Worm (Caenorhabditis elegans): ENCODE data around the gene F43E2.6.

Gene F43E2.6

ce11 chrII:7368761-7369160 is at the start of gene F43E2.6:
Gene F43E2.6 (minus strand): TSS chrII:7368861.
- TF ChIP-seq hmg-4 (GFP tag; optimal IDR thresholded peaks at IDR 0.05) (no peak), hnd-1 (tag; optimal IDR thresholded peaks at IDR 0.05) (no peak), pes-1 (GFP tag; IDR thresholded peaks at IDR 0.05) (no peak), aly-1 (tag; optimal IDR thresholded peaks at IDR 0.05) (no peak)

- TF ChIP-seq tbx-11 (GFP tag; IDR thresholded peaks at IDR 0.05) (no peak), sea-1 (GFP tag; conservative IDR thresholded peaks at IDR 0.05) (no peak), tbx-37 (GFP tag; conservative IDR thresholded peaks at IDR 0.05) (no peak), hmbx-1 (tag; optimal IDR thresholded peaks at IDR 0.05) (no peak), B0310.2 (tag; optimal IDR thresholded peaks at IDR 0.05) (no peak), aly-1 (tag; optimal IDR thresholded peaks at IDR 0.05) (no peak)
These were observed 45.1 kb upstream of the F43E2.6 start for ce11 chrII:7413764-7414163.

- TF ChIP-seq pes-1 (GFP tag; IDR thresholded peaks at IDR 0.05): no peak
- TF ChIP-seq tbx-11 (GFP tag; IDR thresholded peaks at IDR 0.05): no peak
- no peak for TF ChIP-seq sea-1 (GFP tag; conservative IDR thresholded peaks at IDR 0.05)
- TF ChIP-seq aly-1 (tag; optimal IDR thresholded peaks at IDR 0.05): no peak
- TF ChIP-seq tbx-37 (GFP tag; conservative IDR thresholded peaks at IDR 0.05): no peak
- no peak for TF ChIP-seq ceh-13 (GFP tag; optimal IDR thresholded peaks at IDR 0.05)
- no peak for TF ChIP-seq hnd-1 (tag; optimal IDR thresholded peaks at IDR 0.05)
- TF ChIP-seq F13C5.2 (tag; optimal IDR thresholded peaks at IDR 0.05): no peak
- no peak for TF ChIP-seq scrt-1 (GFP tag; IDR thresholded peaks at IDR 0.05)
- no peak for TF ChIP-seq ets-7 (tag; optimal IDR thresholded peaks at IDR 0.05)
- no peak for TF ChIP-seq hmbx-1 (tag; optimal IDR thresholded peaks at IDR 0.05)
- TF ChIP-seq B0310.2 (tag; optimal IDR thresholded peaks at IDR 0.05): no peak
- TF ChIP-seq flt-1 (GFP tag; IDR thresholded peaks at IDR 0.05): no peak
- TF ChIP-seq ama-1 (optimal IDR thresholded peaks at IDR 0.05): no peak
- no peak for TF ChIP-seq tra-4 (tag; optimal IDR thresholded peaks at IDR 0.05)
These were observed 44.6 kb upstream of the F43E2.6 start for ce11 chrII:7413275-7413674.

- TF ChIP-seq scrt-1 (GFP tag; IDR thresholded peaks at IDR 0.05) (no peak), ceh-36 (tag; optimal IDR thresholded peaks at IDR 0.05) (no peak), flt-1 (GFP tag; IDR thresholded peaks at IDR 0.05) (no peak), hmbx-1 (tag; optimal IDR thresholded peaks at IDR 0.05) (no peak), tbx-37 (GFP tag; conservative IDR thresholded peaks at IDR 0.05) (no peak), aly-1 (tag; optimal IDR thresholded peaks at IDR 0.05) (no peak), ama-1 (optimal IDR thresholded peaks at IDR 0.05) (no peak), hmg-4 (GFP tag; optimal IDR thresholded peaks at IDR 0.05) (no peak), hnd-1 (tag; optimal IDR thresholded peaks at IDR 0.05) (no peak), ets-7 (tag; optimal IDR thresholded peaks at IDR 0.05) (no peak), B0310.2 (tag; optimal IDR thresholded peaks at IDR 0.05) (no peak), tra-4 (tag; optimal IDR thresholded peaks at IDR 0.05) (no peak), F13C5.2 (tag; optimal IDR thresholded peaks at IDR 0.05) (no peak), ceh-13 (GFP tag; optimal IDR thresholded peaks at IDR 0.05) (no peak), tbx-11 (GFP tag; IDR thresholded peaks at IDR 0.05) (no peak), sea-1 (GFP tag; conservative IDR thresholded peaks at IDR 0.05) (no peak), pes-1 (GFP tag; IDR thresholded peaks at IDR 0.05) (no peak)
These were observed 43.3 kb upstream of the F43E2.6 start, which contains the start of gene K02A2.5 for ce11 chrII:7411930-7412329. Gene K02A2.5 (minus strand): TSS chrII:7412030.

ce11 chrII:7408192-7408591 is 39.5 kb upstream of the F43E2.6 start, which contains the start of gene srd-55:
Gene srd-55 (plus strand): TSS chrII:7408492.
- TF ChIP-seq hmbx-1 (tag; optimal IDR thresholded peaks at IDR 0.05) (no peak), pes-1 (GFP tag; IDR thresholded peaks at IDR 0.05) (no peak), ama-1 (optimal IDR thresholded peaks at IDR 0.05) (no peak), ceh-36 (tag; optimal IDR thresholded peaks at IDR 0.05) (no peak), tbx-11 (GFP tag; IDR thresholded peaks at IDR 0.05) (no peak), sea-1 (GFP tag; conservative IDR thresholded peaks at IDR 0.05) (no peak), tbx-37 (GFP tag; conservative IDR thresholded peaks at IDR 0.05) (no peak), flt-1 (GFP tag; IDR thresholded peaks at IDR 0.05) (no peak), hmg-4 (GFP tag; optimal IDR thresholded peaks at IDR 0.05) (no peak), hnd-1 (tag; optimal IDR thresholded peaks at IDR 0.05) (no peak), ets-7 (tag; optimal IDR thresholded peaks at IDR 0.05) (no peak), ceh-13 (GFP tag; optimal IDR thresholded peaks at IDR 0.05) (no peak)

ce11 chrII:7406438-7406837 is 37.8 kb upstream of the F43E2.6 start:
- TF ChIP-seq hnd-1 (tag; optimal IDR thresholded peaks at IDR 0.05): no peak
- TF ChIP-seq scrt-1 (GFP tag; IDR thresholded peaks at IDR 0.05): no peak
- no peak for TF ChIP-seq flt-1 (GFP tag; IDR thresholded peaks at IDR 0.05)
- TF ChIP-seq ets-7 (tag; optimal IDR thresholded peaks at IDR 0.05): no peak
- no peak for TF ChIP-seq ama-1 (optimal IDR thresholded peaks at IDR 0.05)
- no peak for TF ChIP-seq hmg-4 (GFP tag; optimal IDR thresholded peaks at IDR 0.05)
- no peak for TF ChIP-seq aly-1 (tag; optimal IDR thresholded peaks at IDR 0.05)
- TF ChIP-seq tbx-11 (GFP tag; IDR thresholded peaks at IDR 0.05): no peak
- TF ChIP-seq F13C5.2 (tag; optimal IDR thresholded peaks at IDR 0.05): no peak
- TF ChIP-seq ceh-36 (tag; optimal IDR thresholded peaks at IDR 0.05): no peak
- TF ChIP-seq tbx-37 (GFP tag; conservative IDR thresholded peaks at IDR 0.05): no peak

ce11 chrII:7405262-7405661 is 36.6 kb upstream of the F43E2.6 start:
- TF ChIP-seq scrt-1 (GFP tag; IDR thresholded peaks at IDR 0.05) (no peak), tbx-11 (GFP tag; IDR thresholded peaks at IDR 0.05) (no peak), flt-1 (GFP tag; IDR thresholded peaks at IDR 0.05) (no peak), hmg-4 (GFP tag; optimal IDR thresholded peaks at IDR 0.05) (no peak), hnd-1 (tag; optimal IDR thresholded peaks at IDR 0.05) (no peak), tbx-37 (GFP tag; conservative IDR thresholded peaks at IDR 0.05) (no peak), tra-4 (tag; optimal IDR thresholded peaks at IDR 0.05) (no peak)

ce11 chrII:7404001-7404400 is 35.3 kb upstream of the F43E2.6 start:
- TF ChIP-seq tra-4 (tag; optimal IDR thresholded peaks at IDR 0.05) (no peak), ama-1 (optimal IDR thresholded peaks at IDR 0.05) (no peak), ceh-36 (tag; optimal IDR thresholded peaks at IDR 0.05) (no peak), ceh-13 (GFP tag; optimal IDR thresholded peaks at IDR 0.05) (no peak), scrt-1 (GFP tag; IDR thresholded peaks at IDR 0.05) (no peak), flt-1 (GFP tag; IDR thresholded peaks at IDR 0.05) (no peak), hnd-1 (tag; optimal IDR thresholded peaks at IDR 0.05) (no peak), F13C5.2 (tag; optimal IDR thresholded peaks at IDR 0.05) (no peak), B0310.2 (tag; optimal IDR thresholded peaks at IDR 0.05) (no peak), pes-1 (GFP tag; IDR thresholded peaks at IDR 0.05) (no peak), hmbx-1 (tag; optimal IDR thresholded peaks at IDR 0.05) (no peak), tbx-11 (GFP tag; IDR thresholded peaks at IDR 0.05) (no peak), tbx-37 (GFP tag; conservative IDR thresholded peaks at IDR 0.05) (no peak), sea-1 (GFP tag; conservative IDR thresholded peaks at IDR 0.05) (no peak), hmg-4 (GFP tag; optimal IDR thresholded peaks at IDR 0.05) (no peak)
